Worm (Caenorhabditis elegans): Measurements from ENCODE around the gene nhr-121.

DNA sequence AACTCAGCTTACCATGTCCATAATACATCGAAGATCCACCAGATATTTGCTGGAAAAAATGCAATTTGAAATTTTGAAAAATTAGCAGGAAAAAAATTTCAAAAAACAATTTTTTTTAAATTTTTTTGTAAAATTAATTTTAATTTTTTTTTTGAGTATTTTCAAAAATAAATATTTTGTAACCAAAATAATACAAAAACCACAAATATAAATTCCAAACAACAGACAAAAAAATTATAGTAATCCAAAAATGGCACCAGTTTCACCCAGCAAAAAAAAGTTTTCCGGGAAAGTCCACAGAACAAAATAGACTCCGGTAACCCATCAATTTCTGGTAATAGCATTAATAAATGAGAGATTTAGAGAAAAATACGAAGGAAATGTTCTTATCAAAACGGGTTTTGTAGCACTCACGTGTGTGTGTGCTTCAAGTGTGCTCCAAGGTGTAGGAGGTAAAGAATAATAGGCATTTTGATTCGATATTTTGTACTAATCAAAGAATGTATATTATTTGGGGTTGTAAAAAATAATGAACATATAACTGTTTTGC lies at the start of gene nhr-121:
- TF ChIP-seq flt-1 (GFP tag; IDR thresholded peaks at IDR 0.05) (no peak), cog-1 (tag; optimal IDR thresholded peaks at IDR 0.05) (no peak), T22C8.4 (GFP tag; IDR thresholded peaks at IDR 0.05) (no peak), ztf-23 (GFP tag; IDR thresholded peaks at IDR 0.05) (no peak), klf-2 (GFP tag; conservative IDR thresholded peaks at IDR 0.05) (no peak), ref-1 (GFP tag; conservative IDR thresholded peaks at IDR 0.05) (no peak), ztf-29 (GFP tag; IDR thresholded peaks at IDR 0.05) (no peak), med-1 (GFP tag; optimal IDR thresholded peaks at IDR 0.05; ENCODE audit: insufficient read depth) (no peak)
